Fruit fly (Drosophila melanogaster) whole organism, embryonic: ENCODE measurements around the gene Rrp47.

Experiments
- BEAF-32 ChIP-seq: fragments of 200-800 bp; sonication (Bioruptor generic); optimal IDR thresholded peaks from 3 replicates; lab custom pipeline; 2017; ENCODE audit warnings: missing biosample characterization, missing genetic modification characterization, mild to moderate bottlenecking, moderate library complexity, missing genetic modification reagents
- CG10366 ChIP-seq: fragments of 200-800 bp; sonication (Bioruptor generic); IDR thresholded peaks from 2 replicates; pipeline ENCODE4 v1.3.6; 2022; ENCODE audit warnings: missing biosample characterization, missing genetic modification characterization
- CG10654 ChIP-seq: fragments of 200-800 bp; sonication (Bioruptor generic); optimal IDR thresholded peaks from 2 replicates; lab custom pipeline; 2016; ENCODE audit warnings: missing biosample characterization, missing genetic modification characterization
- CG12942 ChIP-seq: fragments of 200-800 bp; sonication (Bioruptor generic); optimal IDR thresholded peaks from 3 replicates; lab custom pipeline; 2016; ENCODE audit warnings: missing biosample characterization, missing genetic modification characterization
- CG13296 ChIP-seq: fragments of 200-800 bp; sonication (Bioruptor generic); optimal IDR thresholded peaks from 3 replicates; lab custom pipeline; 2018; ENCODE audit warnings: missing biosample characterization, mild to moderate bottlenecking, missing genetic modification characterization
- CG13894 ChIP-seq: fragments of 200-800 bp; sonication (Bioruptor generic); optimal IDR thresholded peaks from 3 replicates; lab custom pipeline; 2018; ENCODE audit warnings: missing biosample characterization, mild to moderate bottlenecking, missing genetic modification characterization, moderate library complexity
- CG14014 ChIP-seq: fragments of 200-800 bp; sonication (Bioruptor generic); IDR thresholded peaks from 2 replicates; pipeline ENCODE4 v1.3.6; 2022; ENCODE audit warnings: missing biosample characterization, missing genetic modification characterization
- CG1603 ChIP-seq: fragments of 200-800 bp; sonication (Bioruptor generic); optimal IDR thresholded peaks from 2 replicates; lab custom pipeline; 2019; ENCODE audit warnings: missing biosample characterization, mild to moderate bottlenecking, missing genetic modification characterization, moderate library complexity
- CG17829 ChIP-seq: fragments of 200-800 bp; optimal IDR thresholded peaks from 2 replicates; lab custom pipeline; 2019; ENCODE audit warnings: missing biosample characterization, mild to moderate bottlenecking, missing genetic modification characterization, moderate library complexity
- CG18011 ChIP-seq: fragments of 200-800 bp; sonication (Bioruptor generic); optimal IDR thresholded peaks from 2 replicates; lab custom pipeline; 2017; ENCODE audit warnings: missing biosample characterization, missing genetic modification characterization, mild to moderate bottlenecking, moderate library complexity, missing genotype
- CG18599 ChIP-seq: fragments of 200-800 bp; sonication (Bioruptor generic); optimal IDR thresholded peaks from 3 replicates; lab custom pipeline; 2017; ENCODE audit warnings: missing biosample characterization, missing genetic modification characterization, mild to moderate bottlenecking, moderate library complexity, missing genetic modification reagents
- CG18619 ChIP-seq: fragments of 200-800 bp; sonication (Bioruptor generic); optimal IDR thresholded peaks from 3 replicates; lab custom pipeline; 2017; ENCODE audit warnings: missing biosample characterization, mild to moderate bottlenecking, missing genetic modification characterization
- CG3847 ChIP-seq: fragments of 200-800 bp; sonication (Bioruptor generic); IDR thresholded peaks from 2 replicates; pipeline ENCODE4 v1.3.6; 2022; ENCODE audit warnings: missing biosample characterization, missing genetic modification characterization
- CG42726 ChIP-seq: fragments of 200-800 bp; sonication (Bioruptor generic); IDR thresholded peaks from 2 replicates; pipeline ENCODE4 v1.3.6; 2022; ENCODE audit warnings: missing biosample characterization, missing genetic modification characterization; ENCODE audit not compliant: partially characterized antibody
- CG4730 ChIP-seq: fragments of 200-800 bp; sonication (Bioruptor generic); IDR thresholded peaks from 2 replicates; pipeline ENCODE4 v1.3.6; 2022; ENCODE audit warnings: missing biosample characterization, missing genetic modification characterization
- CG6683 ChIP-seq: fragments of 200-800 bp; sonication (Bioruptor generic); optimal IDR thresholded peaks from 2 replicates; lab custom pipeline; 2017; ENCODE audit warnings: missing biosample characterization, mild to moderate bottlenecking, missing genetic modification characterization, missing genetic modification reagents
- CG6813 ChIP-seq: fragments of 200-800 bp; sonication (Bioruptor generic); optimal IDR thresholded peaks from 2 replicates; lab custom pipeline; 2017; ENCODE audit warnings: missing biosample characterization, missing genetic modification characterization, mild to moderate bottlenecking, moderate library complexity, missing genetic modification reagents
- CG8290 ChIP-seq, 3 experiments: fragments of 200-800 bp; sonication (Bioruptor generic); optimal IDR thresholded peaks; 2 replicates each; lab custom pipeline; 2016 to 2019; ENCODE audit warnings: missing biosample characterization in 3 of 3, missing genetic modification characterization in 3 of 3, mild to moderate bottlenecking in 2 of 3, moderate library complexity in 1 of 3
- CG9932 ChIP-seq: fragments of 200-800 bp; sonication (Bioruptor generic); IDR thresholded peaks from 2 replicates; pipeline ENCODE4 v1.3.6; 2022; ENCODE audit warnings: missing biosample characterization, missing genetic modification characterization
- Dip3 ChIP-seq: fragments of 200-800 bp; sonication (Bioruptor generic); optimal IDR thresholded peaks from 3 replicates; lab custom pipeline; 2016; ENCODE audit warnings: missing biosample characterization, missing genetic modification characterization
- Doc3 ChIP-seq: fragments of 200-800 bp; sonication (Bioruptor generic); IDR thresholded peaks from 3 replicates; pipeline ENCODE4 v1.3.6; 2022; ENCODE audit warnings: missing biosample characterization, missing genetic modification characterization; ENCODE audit not compliant: partially characterized antibody
- E2f2 ChIP-seq: fragments of 200-800 bp; sonication (Bioruptor generic); IDR thresholded peaks from 2 replicates; pipeline ENCODE4 v1.3.6; 2022; ENCODE audit warnings: missing biosample characterization, missing genetic modification characterization
- Eip74EF ChIP-seq, 2 experiments: fragments of 200-800 bp in 1 of 2; fragments of >200 bp in 1 of 2; sonication (Bioruptor generic) in 1 of 2; optimal IDR thresholded peaks; 2 replicates each; lab custom pipeline; 2017 to 2019; ENCODE audit warnings: missing biosample characterization in 2 of 2, missing genetic modification characterization in 2 of 2, mild to moderate bottlenecking in 1 of 2, moderate library complexity in 1 of 2
- Hand ChIP-seq: fragments of 200-800 bp; sonication (Bioruptor generic); optimal IDR thresholded peaks from 2 replicates; lab custom pipeline; 2017; ENCODE audit warnings: mild to moderate bottlenecking, missing biosample characterization, missing genetic modification reagents, missing genetic modification characterization
- Hey ChIP-seq: fragments of 200-800 bp; sonication (Bioruptor generic); optimal IDR thresholded peaks from 3 replicates; lab custom pipeline; 2018; ENCODE audit warnings: missing biosample characterization, mild to moderate bottlenecking, missing genetic modification characterization
- Hmx ChIP-seq: fragments of 200-800 bp; sonication (Bioruptor generic); optimal IDR thresholded peaks from 2 replicates; lab custom pipeline; 2016; ENCODE audit warnings: missing biosample characterization, missing genetic modification characterization
- Hr78 ChIP-seq, 2 experiments: fragments of 200-800 bp in 1 of 2; fragments of >200 bp in 1 of 2; sonication (Bioruptor generic) in 1 of 2; optimal IDR thresholded peaks; 2 replicates each; lab custom pipeline; 2017 to 2019; ENCODE audit warnings: missing biosample characterization in 2 of 2, missing genetic modification characterization in 2 of 2, mild to moderate bottlenecking in 1 of 2, moderate library complexity in 1 of 2
- Kr ChIP-seq: fragments of 200-800 bp; sonication (Bioruptor generic); optimal IDR thresholded peaks from 2 replicates; lab custom pipeline; 2017; ENCODE audit warnings: missing biosample characterization, mild to moderate bottlenecking, missing genetic modification characterization
- MBD-R2 ChIP-seq: fragments of 200-800 bp; sonication (Bioruptor generic); IDR thresholded peaks from 2 replicates; pipeline ENCODE4 v1.3.6; 2022; ENCODE audit warnings: missing biosample characterization, missing genetic modification characterization
- Meics ChIP-seq: fragments of 200-800 bp; sonication (Bioruptor generic); optimal IDR thresholded peaks from 2 replicates; lab custom pipeline; 2017; ENCODE audit warnings: missing biosample characterization, mild to moderate bottlenecking, missing genetic modification characterization
- Rfx ChIP-seq: fragments of 200-800 bp; sonication (Bioruptor generic); IDR thresholded peaks from 2 replicates; pipeline ENCODE4 v1.3.6; 2022; ENCODE audit warnings: missing biosample characterization, missing genetic modification characterization
- Ssrp ChIP-seq: fragments of 200-800 bp; sonication (Bioruptor generic); optimal IDR thresholded peaks from 2 replicates; lab custom pipeline; 2018; ENCODE audit warnings: missing biosample characterization, mild to moderate bottlenecking, missing genetic modification characterization, moderate library complexity
- Stat92E ChIP-seq, 3 experiments: fragments of >200 bp in 2 of 3; fragments of 200-800 bp in 1 of 3; sonication (Bioruptor generic) in 1 of 3; optimal IDR thresholded peaks; 2 replicates each; lab custom pipeline; 2017 to 2019; ENCODE audit warnings: missing biosample characterization in 3 of 3, missing genetic modification characterization in 3 of 3, mild to moderate bottlenecking in 1 of 3, moderate library complexity in 1 of 3
- aop ChIP-seq: fragments of 200-800 bp; sonication (Bioruptor generic); IDR thresholded peaks from 2 replicates; pipeline ENCODE4 v1.3.6; 2022; ENCODE audit warnings: missing biosample characterization, missing genetic modification characterization
- ara ChIP-seq: fragments of 200-800 bp; sonication (Bioruptor generic); IDR thresholded peaks from 2 replicates; pipeline ENCODE4 v1.3.6; 2022; ENCODE audit warnings: missing biosample characterization, missing genetic modification characterization
- dan ChIP-seq: fragments of 200-800 bp; sonication (Bioruptor generic); IDR thresholded peaks from 2 replicates; pipeline ENCODE4 v1.3.6; 2022; ENCODE audit warnings: missing biosample characterization, missing genetic modification characterization
- dm ChIP-seq: fragments of 200-800 bp; sonication (Bioruptor generic); optimal IDR thresholded peaks from 3 replicates; lab custom pipeline; 2016; ENCODE audit warnings: missing biosample characterization, missing genetic modification characterization
- ewg ChIP-seq: fragments of 200-800 bp; sonication (Bioruptor generic); optimal IDR thresholded peaks from 3 replicates; lab custom pipeline; 2017; ENCODE audit warnings: mild to moderate bottlenecking, missing biosample characterization, missing genetic modification reagents, missing genetic modification characterization
- fd96Cb ChIP-seq: fragments of 200-800 bp; sonication (Bioruptor generic); optimal IDR thresholded peaks from 2 replicates; lab custom pipeline; 2018; ENCODE audit warnings: missing biosample characterization, mild to moderate bottlenecking, missing genetic modification characterization, moderate library complexity
- lola ChIP-seq, 3 experiments: fragments of >200 bp in 2 of 3; fragments of 200-800 bp in 1 of 3; sonication (Bioruptor generic) in 1 of 3; optimal IDR thresholded peaks; 2 replicates each; lab custom pipeline; 2017 to 2019; ENCODE audit warnings: missing biosample characterization in 3 of 3, missing genetic modification characterization in 3 of 3, mild to moderate bottlenecking in 1 of 3, moderate library complexity in 1 of 3
- mam ChIP-seq: fragments of 200-800 bp; sonication (Bioruptor generic); optimal IDR thresholded peaks from 3 replicates; lab custom pipeline; 2016; ENCODE audit warnings: missing biosample characterization, missing genetic modification characterization
- mirr ChIP-seq: fragments of 200-800 bp; sonication (Bioruptor generic); optimal IDR thresholded peaks from 3 replicates; lab custom pipeline; 2018; ENCODE audit warnings: missing biosample characterization, mild to moderate bottlenecking, missing genetic modification characterization
- mld ChIP-seq: fragments of 200-800 bp; sonication (Bioruptor generic); IDR thresholded peaks from 3 replicates; pipeline ENCODE4 v1.3.6; 2022; ENCODE audit warnings: missing biosample characterization, missing genetic modification characterization; ENCODE audit not compliant: partially characterized antibody
- nerfin-2 ChIP-seq: fragments of 200-800 bp; sonication (Bioruptor generic); IDR thresholded peaks from 2 replicates; pipeline ENCODE4 v1.3.6; 2022; ENCODE audit warnings: missing biosample characterization, missing genetic modification characterization; ENCODE audit not compliant: partially characterized antibody
- trem ChIP-seq: fragments of 200-800 bp; optimal IDR thresholded peaks from 3 replicates; lab custom pipeline; 2019; ENCODE audit warnings: missing biosample characterization, mild to moderate bottlenecking, missing genetic modification characterization, moderate library complexity
- twi ChIP-seq: fragments of 200-800 bp; optimal IDR thresholded peaks from 2 replicates; lab custom pipeline; 2019; ENCODE audit warnings: missing biosample characterization, mild to moderate bottlenecking, missing genetic modification characterization, moderate library complexity
- tx ChIP-seq: fragments of 200-800 bp; sonication (Bioruptor generic); optimal IDR thresholded peaks from 2 replicates; lab custom pipeline; 2016; ENCODE audit warnings: missing biosample characterization, missing genetic modification characterization
- zen2 ChIP-seq: fragments of 200-800 bp; sonication (Bioruptor generic); IDR thresholded peaks from 3 replicates; pipeline ENCODE4 v1.3.6; 2022; ENCODE audit warnings: missing biosample characterization, missing genetic modification characterization; ENCODE audit not compliant: partially characterized antibody

Gene Rrp47

dm6 chrX:15986654-15987053 lies 42.0 kb downstream of the Rrp47 start, which contains the start of gene ND-20 (continued):
- TF ChIP-seq CG1603 (tag; lab: Kevin White, UChicago) (peak; percentile 86), Rfx (0 out of 2 replicates have a peak, but pooled peaks have one; percentile 42), ewg (GFP tag; lab: Kevin White, UChicago) (peak; percentile 52), lola (GFP tag; optimal IDR thresholded peaks at IDR 0.05; lab: Kevin White, UChicago) (peak in 1 of 3 experiments; percentile 99), CG14014 (GFP tag; lab: Robert Waterston, UW) (no peak), CG12942 (GFP tag; lab: Kevin White, UChicago) (no peak), fd96Cb (no peak), Doc3 (GFP tag; lab: Robert Waterston, UW) (no peak), mld (GFP tag; lab: Robert Waterston, UW) (no peak), trem (tag; lab: Kevin White, UChicago) (peak; percentile 31), CG6813 (no peak), CG10366 (GFP tag; lab: Robert Waterston, UW) (no peak), CG13894 (tag; lab: Kevin White, UChicago) (no peak), mam (GFP tag; lab: Kevin White, UChicago) (peak; percentile 27), twi (no peak), CG18619 (GFP tag; lab: Kevin White, UChicago) (no peak), Eip74EF (GFP tag; optimal IDR thresholded peaks at IDR 0.05; lab: Kevin White, UChicago) (peak in 1 of 2 experiments; percentile 95), CG18011 (GFP tag; lab: Kevin White, UChicago) (no peak), E2f2 (GFP tag; lab: Robert Waterston, UW) (peak; percentile 28; the same call in 1 of the 2 replicates), tx (GFP tag; lab: Kevin White, UChicago) (no peak), dan (GFP tag; lab: Robert Waterston, UW) (no peak), Hey (tag; lab: Kevin White, UChicago) (no peak), CG10654 (GFP tag; lab: Kevin White, UChicago) (no peak), CG3847 (GFP tag; lab: Robert Waterston, UW) (0 out of 2 replicates have a peak, but pooled peaks have one; percentile 22), CG4730 (GFP tag; lab: Robert Waterston, UW) (no peak), zen2 (GFP tag; lab: Robert Waterston, UW) (no peak), dm (peak; percentile 4), CG18599 (GFP tag; lab: Kevin White, UChicago) (no peak), Kr (no peak), Meics (no peak), CG8290 (GFP tag; optimal IDR thresholded peaks at IDR 0.05; lab: Kevin White, UChicago) (peak; percentile 56), CG8290 (tag; optimal IDR thresholded peaks at IDR 0.05; lab: Kevin White, UChicago) (no peak), Hmx (GFP tag; lab: Kevin White, UChicago) (no peak), Ssrp (peak; percentile 0), Stat92E (GFP tag; optimal IDR thresholded peaks at IDR 0.05; lab: Kevin White, UChicago) (peak in 1 of 3 experiments; percentile 90), MBD-R2 (GFP tag; lab: Robert Waterston, UW) (peak; percentile 59), Hr78 (GFP tag; optimal IDR thresholded peaks at IDR 0.05; lab: Kevin White, UChicago) (peak in 1 of 2 experiments; percentile 50), Dip3 (no peak), CG9932 (GFP tag; lab: Robert Waterston, UW) (no peak), ara (GFP tag; lab: Robert Waterston, UW) (no peak), BEAF-32 (GFP tag; lab: Kevin White, UChicago) (peak; percentile 57), Hand (no peak), nerfin-2 (no peak), CG13296 (GFP tag; lab: Kevin White, UChicago) (no peak), CG17829 (tag; lab: Kevin White, UChicago) (peak; percentile 45), mirr (no peak), CG6683 (no peak), CG42726 (GFP tag; lab: Robert Waterston, UW) (no peak), aop (no peak)
